Worm (Caenorhabditis elegans): ENCODE data around the gene mdt-22.

- TF ChIP-seq scrt-1 (GFP tag; IDR thresholded peaks at IDR 0.05), result no peak
- TF ChIP-seq tbx-11 (GFP tag; IDR thresholded peaks at IDR 0.05), result no peak
- no peak for TF ChIP-seq F13C5.2 (tag; optimal IDR thresholded peaks at IDR 0.05)
- TF ChIP-seq pes-1 (GFP tag; IDR thresholded peaks at IDR 0.05), result no peak
Measured at ce11 chrII:10309337-10309736, 8.3 kb downstream of the mdt-22 start, which contains the start of gene ZK970.8.

Data from whole organism, early embryonic.